Worm (Caenorhabditis elegans) whole organism, L2 larva: ENCODE data around the gene C25B8.8.

ENCODE experiments used
- F13H6.1 ChIP-seq: sonication (generic microtip); optimal IDR thresholded peaks from 2 replicates; lab custom pipeline; 2016; ENCODE audit warnings: missing genetic modification characterization, missing compliant biosample characterization
- R02D3.7 ChIP-seq: fragments of 150-350 bp; optimal IDR thresholded peaks from 2 replicates; lab custom pipeline; 2014; ENCODE audit warnings: missing biosample characterization, missing genetic modification characterization
- Y55F3AM.14 ChIP-seq: fragments of 200-800 bp; sonication (Bioruptor generic); optimal IDR thresholded peaks from 2 replicates; lab custom pipeline; 2018; ENCODE audit warnings: mild to moderate bottlenecking, missing genetic modification characterization, missing compliant biosample characterization
- ZK546.5 ChIP-seq: sonication (generic microtip); optimal IDR thresholded peaks from 2 replicates; lab custom pipeline; 2017; ENCODE audit warnings: missing biosample characterization, missing genetic modification characterization
- alr-1 ChIP-seq: fragments of 150-350 bp; optimal IDR thresholded peaks from 2 replicates; lab custom pipeline; 2014; ENCODE audit warnings: missing biosample characterization, missing genetic modification characterization
- ceh-16 ChIP-seq: fragments of 150-350 bp; optimal IDR thresholded peaks from 2 replicates; lab custom pipeline; 2014; ENCODE audit warnings: missing biosample characterization, missing genetic modification characterization
- ceh-82 ChIP-seq: fragments of 150-350 bp; optimal IDR thresholded peaks from 2 replicates; lab custom pipeline; 2014; ENCODE audit warnings: missing biosample characterization, missing genetic modification characterization
- crh-2 ChIP-seq: sonication (generic microtip); optimal IDR thresholded peaks from 2 replicates; lab custom pipeline; 2017; ENCODE audit warnings: missing biosample characterization, missing genetic modification characterization
- dmd-4 ChIP-seq: sonication (generic microtip); optimal IDR thresholded peaks from 2 replicates; lab custom pipeline; 2017; ENCODE audit warnings: missing biosample characterization, missing genetic modification characterization
- elt-1 ChIP-seq: fragments of 150-350 bp; optimal IDR thresholded peaks from 2 replicates; lab custom pipeline; 2014; ENCODE audit warnings: missing biosample characterization, missing genetic modification characterization
- fos-1 ChIP-seq: fragments of 150-350 bp; optimal IDR thresholded peaks from 2 replicates; lab custom pipeline; 2014; ENCODE audit warnings: missing biosample characterization, missing genetic modification characterization
- lin-11 ChIP-seq: fragments of 150-350 bp; sonication (generic microtip); optimal IDR thresholded peaks from 2 replicates; lab custom pipeline; 2014; ENCODE audit warnings: missing biosample characterization, missing genetic modification characterization, inconsistent platforms, mixed read lengths
- lin-13 ChIP-seq: fragments of 150-350 bp; optimal IDR thresholded peaks from 2 replicates; lab custom pipeline; 2014; ENCODE audit warnings: missing biosample characterization, missing genetic modification reagents, missing genetic modification characterization
- lin-39 ChIP-seq: fragments of 150-350 bp; optimal IDR thresholded peaks from 2 replicates; lab custom pipeline; 2014; ENCODE audit warnings: missing biosample characterization, missing genetic modification reagents, missing genetic modification characterization
- lsy-2 ChIP-seq, 2 experiments: fragments of 150-350 bp in 1 of 2; sonication (generic microtip) in 1 of 2; optimal IDR thresholded peaks; 2 replicates each; lab custom pipeline; 2014 to 2017; ENCODE audit warnings: missing biosample characterization in 2 of 2, missing genetic modification characterization in 2 of 2
- mab-5 ChIP-seq: fragments of 150-350 bp; optimal IDR thresholded peaks from 2 replicates; lab custom pipeline; 2014; ENCODE audit warnings: missing biosample characterization, missing genetic modification characterization
- mbf-1 ChIP-seq: sonication (generic microtip); optimal IDR thresholded peaks from 2 replicates; lab custom pipeline; 2017; ENCODE audit warnings: missing biosample characterization, missing genetic modification characterization
- mdl-1 ChIP-seq, 2 experiments: fragments of 150-350 bp in 1 of 2; sonication (generic microtip) in 1 of 2; optimal IDR thresholded peaks; 2 replicates each; lab custom pipeline; 2017; ENCODE audit warnings: missing biosample characterization in 2 of 2, missing genetic modification characterization in 2 of 2
- nhr-10 ChIP-seq: sonication (generic microtip); optimal IDR thresholded peaks from 2 replicates; lab custom pipeline; 2017; ENCODE audit warnings: missing biosample characterization, missing genetic modification characterization
- nhr-12 ChIP-seq: fragments of 150-350 bp; optimal IDR thresholded peaks from 2 replicates; lab custom pipeline; 2014; ENCODE audit warnings: missing biosample characterization, missing genetic modification characterization
- nhr-129 ChIP-seq: fragments of 150-350 bp; optimal IDR thresholded peaks from 2 replicates; lab custom pipeline; 2014; ENCODE audit warnings: missing biosample characterization, missing genetic modification characterization
- nhr-237 ChIP-seq: fragments of 150-350 bp; optimal IDR thresholded peaks from 2 replicates; lab custom pipeline; 2014; ENCODE audit warnings: missing biosample characterization, missing genetic modification characterization
- nhr-25 ChIP-seq: fragments of 150-350 bp; sonication (generic microtip); optimal IDR thresholded peaks from 3 replicates; lab custom pipeline; 2014; ENCODE audit warnings: missing biosample characterization, missing genetic modification characterization
- nhr-6 ChIP-seq: fragments of 150-350 bp; optimal IDR thresholded peaks from 2 replicates; lab custom pipeline; 2014; ENCODE audit warnings: missing biosample characterization, missing genetic modification characterization
- peb-1 ChIP-seq: fragments of 150-350 bp; optimal IDR thresholded peaks from 2 replicates; lab custom pipeline; 2014; ENCODE audit warnings: missing biosample characterization, missing genetic modification characterization
- skn-1 ChIP-seq: sonication (generic microtip); optimal IDR thresholded peaks from 2 replicates; lab custom pipeline; 2017; ENCODE audit warnings: missing biosample characterization, missing genetic modification characterization
- sma-3 ChIP-seq: sonication (generic microtip); optimal IDR thresholded peaks from 2 replicates; lab custom pipeline; 2016; ENCODE audit warnings: missing genetic modification reagents, missing genetic modification characterization, missing compliant biosample characterization
- sma-9 ChIP-seq, 2 experiments: fragments of 150-350 bp in 1 of 2; sonication (generic microtip) in 1 of 2; optimal IDR thresholded peaks; 2 replicates each; lab custom pipeline; 2014 to 2016; ENCODE audit warnings: missing genetic modification characterization in 2 of 2, mild to moderate bottlenecking in 1 of 2, missing biosample characterization in 1 of 2, missing compliant biosample characterization in 1 of 2, missing genetic modification reagents in 1 of 2, moderate library complexity in 1 of 2
- snpc-4 ChIP-seq: fragments of 150-350 bp; optimal IDR thresholded peaks from 2 replicates; lab custom pipeline; 2014; ENCODE audit warnings: missing biosample characterization, missing genetic modification characterization
- unc-55 ChIP-seq: fragments of 150-350 bp; sonication (generic microtip); optimal IDR thresholded peaks from 3 replicates; lab custom pipeline; 2014; ENCODE audit warnings: missing biosample characterization, missing genetic modification reagents, missing genetic modification characterization
- zag-1 ChIP-seq: fragments of 150-350 bp; optimal IDR thresholded peaks from 2 replicates; lab custom pipeline; 2014; ENCODE audit warnings: missing biosample characterization, missing genetic modification characterization
- ztf-11 ChIP-seq: sonication (generic microtip); optimal IDR thresholded peaks from 2 replicates; lab custom pipeline; 2017; ENCODE audit warnings: missing biosample characterization, missing genetic modification characterization
- ztf-4 ChIP-seq: fragments of 150-350 bp; optimal IDR thresholded peaks from 2 replicates; lab custom pipeline; 2014; ENCODE audit warnings: missing biosample characterization, missing genetic modification characterization

Gene C25B8.8

ce11 chrX:6618712-6619111, 8.9 kb downstream of the C25B8.8 start, which contains the start of gene kqt-1:
Gene kqt-1, plus strand, starts transcription at chrX:6619012.
- TF ChIP-seq mab-5 (tag; lab: Kevin White, UChicago) = no peak
- no peak for TF ChIP-seq lin-11 (tag; lab: Kevin White, UChicago)
- TF ChIP-seq skn-1 (tag; lab: Kevin White, UChicago) = no peak
- TF ChIP-seq sma-9 (GFP tag; optimal IDR thresholded peaks at IDR 0.05; lab: Kevin White, UChicago) = no peak
- TF ChIP-seq sma-9 (tag; optimal IDR thresholded peaks at IDR 0.05; lab: Kevin White, UChicago) = no peak
- no peak for TF ChIP-seq nhr-237 (tag; lab: Kevin White, UChicago)
- TF ChIP-seq lin-39 (tag; lab: Kevin White, UChicago) = no peak
- TF ChIP-seq dmd-4 = no peak
- no peak for TF ChIP-seq nhr-25 (tag; lab: Kevin White, UChicago)
- TF ChIP-seq fos-1 (tag; lab: Kevin White, UChicago) = no peak
- no peak for TF ChIP-seq lin-13 (GFP tag; lab: Kevin White, UChicago)
- TF ChIP-seq F13H6.1 (tag; lab: Kevin White, UChicago) = no peak
- no peak for TF ChIP-seq sma-3 (GFP tag; lab: Kevin White, UChicago)
- TF ChIP-seq R02D3.7 (tag; lab: Kevin White, UChicago) = no peak
- no peak for TF ChIP-seq Y55F3AM.14 (GFP tag; lab: Kevin White, UChicago)
- TF ChIP-seq nhr-12 (tag; lab: Kevin White, UChicago) = no peak

- no peak for TF ChIP-seq lin-39 (tag; lab: Kevin White, UChicago)
- no peak for TF ChIP-seq unc-55 (GFP tag; lab: Kevin White, UChicago)
- TF ChIP-seq ztf-11 (tag; lab: Kevin White, UChicago) = no peak
- TF ChIP-seq F13H6.1 (tag; lab: Kevin White, UChicago) = no peak
- TF ChIP-seq mbf-1 (tag; lab: Kevin White, UChicago) = no peak
- TF ChIP-seq lin-13 (GFP tag; lab: Kevin White, UChicago) = no peak
- no peak for TF ChIP-seq mab-5 (tag; lab: Kevin White, UChicago)
- no peak for TF ChIP-seq nhr-10 (tag; lab: Kevin White, UChicago)
- TF ChIP-seq sma-9 (GFP tag; optimal IDR thresholded peaks at IDR 0.05; lab: Kevin White, UChicago) = no peak
- no peak for TF ChIP-seq sma-9 (tag; optimal IDR thresholded peaks at IDR 0.05; lab: Kevin White, UChicago)
- no peak for TF ChIP-seq ceh-16
- no peak for TF ChIP-seq lsy-2 (tag; optimal IDR thresholded peaks at IDR 0.05; lab: Kevin White, UChicago)
- no peak for TF ChIP-seq ztf-4 (tag; lab: Kevin White, UChicago)
- no peak for TF ChIP-seq crh-2 (tag; lab: Kevin White, UChicago)
- TF ChIP-seq ceh-82 = no peak
- no peak for TF ChIP-seq snpc-4 (tag; lab: Kevin White, UChicago)
- TF ChIP-seq lin-11 (tag; lab: Kevin White, UChicago) = no peak
- TF ChIP-seq peb-1 (tag; lab: Kevin White, UChicago) = no peak
- TF ChIP-seq zag-1 = no peak
- TF ChIP-seq, all 48 proteins: peak for 0
These were observed 12.9 kb downstream of the C25B8.8 start, which contains the start of gene clec-266 for ce11 chrX:6622552-6623236. Gene clec-266, minus strand, starts transcription at chrX:6622915.

- TF ChIP-seq lin-11 (tag; lab: Kevin White, UChicago) = no peak
- no peak for TF ChIP-seq sma-3 (GFP tag; lab: Kevin White, UChicago)
- TF ChIP-seq R02D3.7 (tag; lab: Kevin White, UChicago) = no peak
- TF ChIP-seq nhr-129 = no peak
- TF ChIP-seq zag-1 = no peak
- no peak for TF ChIP-seq nhr-6
- no peak for TF ChIP-seq ZK546.5 (tag; lab: Kevin White, UChicago)
- TF ChIP-seq crh-2 (tag; lab: Kevin White, UChicago) = no peak
- TF ChIP-seq nhr-237 (tag; lab: Kevin White, UChicago) = no peak
- TF ChIP-seq, all 48 proteins: peak for 0
These were observed 15.5 kb downstream of the C25B8.8 start for ce11 chrX:6625275-6625674.

- TF ChIP-seq ceh-82 (no peak), alr-1 (tag; lab: Kevin White, UChicago) (no peak), unc-55 (GFP tag; lab: Kevin White, UChicago) (no peak)
These were observed 20.8 kb downstream of the C25B8.8 start for ce11 chrX:6630645-6631044.

ce11 chrX:6631437-6631836, 21.6 kb downstream of the C25B8.8 start, which contains the start of gene aexr-2:
Gene aexr-2, minus strand, starts transcription at chrX:6631537.
- TF ChIP-seq ztf-4 (tag; lab: Kevin White, UChicago) = no peak
- no peak for TF ChIP-seq ZK546.5 (tag; lab: Kevin White, UChicago)
- no peak for TF ChIP-seq unc-55 (GFP tag; lab: Kevin White, UChicago)
- no peak for TF ChIP-seq mdl-1 (tag; optimal IDR thresholded peaks at IDR 0.05; lab: Kevin White, UChicago)
- TF ChIP-seq elt-1 (tag; lab: Kevin White, UChicago) = no peak
- no peak for TF ChIP-seq alr-1 (tag; lab: Kevin White, UChicago)
- TF ChIP-seq, all 48 proteins: peak for 0
